Worm (Caenorhabditis elegans): Measurements from ENCODE around the gene T04C12.33.

DNA sequence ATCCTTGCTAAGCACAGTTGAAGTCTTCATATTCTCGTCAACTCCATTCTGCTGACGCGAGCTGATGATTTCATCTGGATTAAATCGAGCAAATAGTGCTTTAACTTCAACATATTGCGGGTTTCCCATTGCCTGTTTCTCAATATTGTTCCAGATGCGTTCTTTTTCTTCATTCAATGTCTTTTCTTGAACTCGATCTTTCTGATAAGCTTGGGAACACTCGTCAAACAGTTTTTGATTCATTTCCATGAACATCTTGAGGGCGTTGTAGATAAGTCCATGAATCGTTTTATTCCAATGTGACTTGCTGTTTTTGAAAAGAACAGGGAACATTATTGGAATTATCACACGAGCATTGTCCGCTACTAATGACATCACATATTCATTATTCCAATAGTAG lies 24.3 kb upstream of the T04C12.33 start:
- TF ChIP-seq somi-1 (GFP tag; optimal IDR thresholded peaks at IDR 0.05): no peak
- no peak for TF ChIP-seq ztf-25 (GFP tag; IDR thresholded peaks at IDR 0.05)
- no peak for TF ChIP-seq hsf-1 (GFP tag; IDR thresholded peaks at IDR 0.05)
- TF ChIP-seq unc-130 (GFP tag; optimal IDR thresholded peaks at IDR 0.05): no peak
- no peak for TF ChIP-seq snpc-3.4 (tag; optimal IDR thresholded peaks at IDR 0.05)
- TF ChIP-seq ceh-40 (GFP tag; IDR thresholded peaks at IDR 0.05): no peak
- no peak for TF ChIP-seq ceh-58 (GFP tag; IDR thresholded peaks at IDR 0.05)
- TF ChIP-seq dpl-1 (GFP tag; optimal IDR thresholded peaks at IDR 0.05): no peak
- no peak for TF ChIP-seq lir-1 (GFP tag; conservative IDR thresholded peaks at IDR 0.05)
- no peak for TF ChIP-seq efl-1 (GFP tag; optimal IDR thresholded peaks at IDR 0.05)
- TF ChIP-seq gei-17 (GFP tag; optimal IDR thresholded peaks at IDR 0.05): no peak
- no peak for TF ChIP-seq ceh-27 (GFP tag; optimal IDR thresholded peaks at IDR 0.05)
- TF ChIP-seq rec-8 (tag; optimal IDR thresholded peaks at IDR 0.05): no peak
- TF ChIP-seq pha-4 (tag; optimal IDR thresholded peaks at IDR 0.05): no peak
